Worm (Caenorhabditis elegans): ENCODE data around the gene ador-1.

DNA sequence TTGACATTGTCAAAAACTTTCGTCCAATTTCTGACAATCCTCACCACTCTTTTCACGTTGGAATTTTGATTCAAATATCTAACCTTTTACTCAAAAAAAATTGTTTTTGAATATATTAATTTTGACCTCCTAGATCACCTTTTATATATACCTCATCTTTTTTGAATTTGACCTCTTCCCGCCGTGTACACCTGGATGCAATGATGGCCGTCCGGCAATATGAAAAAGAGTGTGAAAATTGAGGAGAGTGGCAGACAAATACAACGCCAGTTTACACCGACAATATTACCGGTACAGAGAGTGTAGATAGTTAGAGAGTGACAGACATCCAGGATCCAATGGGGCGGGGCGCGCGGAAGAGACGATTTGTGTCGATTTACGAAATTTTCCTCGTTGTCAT, 16.9 kb upstream of the ador-1 start, which contains the start of gene ceh-99:
- TF ChIP-seq pha-4 (tag; optimal IDR thresholded peaks at IDR 0.05) (no peak), hmg-11 (tag; optimal IDR thresholded peaks at IDR 0.05) (no peak), ZK546.5 (tag; optimal IDR thresholded peaks at IDR 0.05) (no peak)
